Worm (Caenorhabditis elegans) whole organism, L1 larva: ENCODE data around the gene F54D5.9.
A peak's percentile ranks its signal among the peaks of the same experiment; 100 is the strongest.

ENCODE experiments used
- C34B4.2 ChIP-seq: sonication (generic microtip); optimal IDR thresholded peaks from 2 replicates; lab custom pipeline; 2017; ENCODE audit warnings: mild to moderate bottlenecking, missing genetic modification characterization, missing compliant biosample characterization
- aha-1 ChIP-seq: fragments of 150-350 bp; optimal IDR thresholded peaks from 2 replicates; lab custom pipeline; 2014; ENCODE audit warnings: missing biosample characterization, missing genetic modification characterization
- aly-2 ChIP-seq: fragments of 150-350 bp; optimal IDR thresholded peaks from 2 replicates; lab custom pipeline; 2014; ENCODE audit warnings: missing biosample characterization, missing genetic modification characterization
- blmp-1 ChIP-seq: fragments of 150-350 bp; optimal IDR thresholded peaks from 2 replicates; lab custom pipeline; 2014; ENCODE audit warnings: missing biosample characterization, missing genetic modification characterization
- ceh-63 ChIP-seq: fragments of 200-800 bp; sonication (Bioruptor generic); optimal IDR thresholded peaks from 2 replicates; lab custom pipeline; 2018; ENCODE audit warnings: mild to moderate bottlenecking, missing genetic modification characterization, missing compliant biosample characterization
- ces-1 ChIP-seq: fragments of 150-350 bp; optimal IDR thresholded peaks from 2 replicates; lab custom pipeline; 2014; ENCODE audit warnings: missing biosample characterization, missing genetic modification reagents, missing genetic modification characterization
- efl-1 ChIP-seq, 4 experiments: fragments of 150-350 bp; optimal IDR thresholded peaks in 3 of 4; peaks in 1 of 4; 1 replicate in 1 of 4; 2 replicates in 3 of 4; lab custom pipeline; 2014; ENCODE audit warnings: missing biosample characterization in 2 of 4, missing genetic modification characterization in 2 of 4, missing genetic modification reagents in 2 of 4
- elt-2 ChIP-seq: sonication (generic microtip); optimal IDR thresholded peaks from 2 replicates; lab custom pipeline; 2016; ENCODE audit warnings: missing genetic modification characterization, mild to moderate bottlenecking, inconsistent platforms, missing compliant biosample characterization, missing genetic modification reagents
- elt-3 ChIP-seq, 6 experiments: fragments of 150-350 bp in 1 of 6; sonication (generic microtip); optimal IDR thresholded peaks; 2 replicates each; lab custom pipeline; 2017 to 2018; ENCODE audit warnings: missing biosample characterization in 6 of 6, missing genetic modification characterization in 6 of 6, inconsistent platforms in 1 of 6
- fkh-10 ChIP-seq: sonication (generic microtip); optimal IDR thresholded peaks from 2 replicates; lab custom pipeline; 2017; ENCODE audit warnings: missing biosample characterization, missing genetic modification reagents, missing genetic modification characterization
- fkh-4 ChIP-seq: sonication (generic microtip); optimal IDR thresholded peaks from 2 replicates; lab custom pipeline; 2016; ENCODE audit warnings: missing compliant biosample characterization, missing genetic modification characterization, borderline replicate concordance
- grh-1 ChIP-seq: fragments of 200-800 bp; sonication (Bioruptor generic); IDR thresholded peaks from 2 replicates; pipeline ENCODE4 v1.3.6; 2022; ENCODE audit warnings: missing genetic modification reagents, missing genetic modification characterization, missing compliant biosample characterization
- hlh-4 ChIP-seq: sonication (generic microtip); optimal IDR thresholded peaks from 2 replicates; lab custom pipeline; 2016; ENCODE audit warnings: mild to moderate bottlenecking, missing genetic modification characterization, missing compliant biosample characterization
- irx-1 ChIP-seq: sonication (generic microtip); optimal IDR thresholded peaks from 2 replicates; lab custom pipeline; 2016; ENCODE audit warnings: missing genetic modification characterization, missing compliant biosample characterization
- lin-14 ChIP-seq: fragments of 200-800 bp; sonication (Bioruptor generic); optimal IDR thresholded peaks from 2 replicates; lab custom pipeline; 2018; ENCODE audit warnings: mild to moderate bottlenecking, missing genetic modification characterization, moderate library complexity, missing compliant biosample characterization
- lin-35 ChIP-seq, 2 experiments: fragments of 150-350 bp; optimal IDR thresholded peaks; 2 replicates each; lab custom pipeline; 2014; ENCODE audit warnings: missing biosample characterization in 2 of 2, missing genetic modification characterization in 2 of 2, missing genetic modification reagents in 2 of 2
- lir-3 ChIP-seq: sonication (generic microtip); optimal IDR thresholded peaks from 2 replicates; lab custom pipeline; 2016; ENCODE audit warnings: mild to moderate bottlenecking, missing genetic modification characterization, moderate library complexity, missing compliant biosample characterization; ENCODE audit not compliant: poor library complexity
- mab-9 ChIP-seq: fragments of 200-800 bp; sonication (Bioruptor generic); IDR thresholded peaks from 2 replicates; pipeline ENCODE4 v1.3.6; 2022; ENCODE audit warnings: missing genetic modification reagents, missing genetic modification characterization, missing compliant biosample characterization
- nhr-20 ChIP-seq: sonication (generic microtip); optimal IDR thresholded peaks from 2 replicates; lab custom pipeline; 2016; ENCODE audit warnings: mild to moderate bottlenecking, missing genetic modification characterization, missing compliant biosample characterization
- nhr-237 ChIP-seq: fragments of 150-350 bp; optimal IDR thresholded peaks from 2 replicates; lab custom pipeline; 2014; ENCODE audit warnings: missing biosample characterization, missing genetic modification characterization
- nhr-28 ChIP-seq: fragments of 150-350 bp; optimal IDR thresholded peaks from 2 replicates; lab custom pipeline; 2014; ENCODE audit warnings: missing biosample characterization, missing genetic modification characterization
- nhr-47 ChIP-seq: sonication (generic microtip); optimal IDR thresholded peaks from 2 replicates; lab custom pipeline; 2016; ENCODE audit warnings: mild to moderate bottlenecking, missing genetic modification characterization, moderate library complexity, missing compliant biosample characterization
- nhr-71 ChIP-seq: sonication (generic microtip); optimal IDR thresholded peaks from 2 replicates; lab custom pipeline; 2016; ENCODE audit warnings: mild to moderate bottlenecking, missing genetic modification characterization, moderate library complexity, missing compliant biosample characterization
- nhr-90 ChIP-seq: sonication (generic microtip); optimal IDR thresholded peaks from 2 replicates; lab custom pipeline; 2016; ENCODE audit warnings: mild to moderate bottlenecking, missing genetic modification characterization, missing compliant biosample characterization; ENCODE audit not compliant: poor library complexity
- rnt-1 ChIP-seq: sonication (generic microtip); optimal IDR thresholded peaks from 2 replicates; lab custom pipeline; 2016; ENCODE audit warnings: mild to moderate bottlenecking, missing genetic modification characterization, moderate library complexity, missing compliant biosample characterization
- swsn-7 ChIP-seq: sonication (generic microtip); optimal IDR thresholded peaks from 2 replicates; lab custom pipeline; 2016; ENCODE audit warnings: missing genetic modification characterization, missing compliant biosample characterization
- tbx-2 ChIP-seq: sonication (generic microtip); optimal IDR thresholded peaks from 2 replicates; lab custom pipeline; 2016; ENCODE audit warnings: missing genetic modification characterization, missing compliant biosample characterization
- unc-86 ChIP-seq: sonication (generic microtip); optimal IDR thresholded peaks from 2 replicates; lab custom pipeline; 2016; ENCODE audit warnings: missing genetic modification characterization, missing compliant biosample characterization
- vab-15 ChIP-seq: sonication (generic microtip); optimal IDR thresholded peaks from 2 replicates; lab custom pipeline; 2017; ENCODE audit warnings: missing genotype, mild to moderate bottlenecking, missing genetic modification characterization, missing compliant biosample characterization

The F54D5.9 gene

DNA sequence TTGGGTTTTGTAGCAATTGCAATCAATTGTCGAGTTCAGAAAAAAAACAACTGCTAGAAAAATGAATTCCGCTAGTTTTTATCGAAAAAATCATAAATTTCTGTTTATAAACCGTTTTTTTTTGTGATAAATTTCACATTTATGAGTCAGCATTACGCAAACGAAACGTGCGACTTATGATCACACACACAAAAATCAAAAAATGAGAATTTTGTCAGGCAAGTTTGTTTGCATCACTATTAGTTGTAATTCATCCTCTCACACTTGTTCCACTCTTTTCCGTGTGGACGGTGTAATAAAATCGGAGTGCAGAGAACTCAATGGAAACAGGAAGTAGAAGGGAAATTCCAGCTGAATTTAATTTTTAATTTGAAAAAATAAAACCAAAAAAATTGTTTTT lies 32.8 kb upstream of the F54D5.9 start, which contains the start of gene pcs-1:
Gene pcs-1 (minus strand): TSS at position 344 of the 400 bp plus-strand sequence.
- TF ChIP-seq nhr-90 (tag; lab: Kevin White, UChicago) = no peak
- TF ChIP-seq nhr-20 (tag; lab: Kevin White, UChicago) = no peak
- no peak for TF ChIP-seq irx-1 (tag; lab: Kevin White, UChicago)
- TF ChIP-seq fkh-4 (tag; lab: Kevin White, UChicago) = no peak
- no peak for TF ChIP-seq aha-1 (tag; lab: Kevin White, UChicago)
- TF ChIP-seq swsn-7 = no peak
- peak; percentile 27 for TF ChIP-seq lin-14 (GFP tag; lab: Kevin White, UChicago)

DNA sequence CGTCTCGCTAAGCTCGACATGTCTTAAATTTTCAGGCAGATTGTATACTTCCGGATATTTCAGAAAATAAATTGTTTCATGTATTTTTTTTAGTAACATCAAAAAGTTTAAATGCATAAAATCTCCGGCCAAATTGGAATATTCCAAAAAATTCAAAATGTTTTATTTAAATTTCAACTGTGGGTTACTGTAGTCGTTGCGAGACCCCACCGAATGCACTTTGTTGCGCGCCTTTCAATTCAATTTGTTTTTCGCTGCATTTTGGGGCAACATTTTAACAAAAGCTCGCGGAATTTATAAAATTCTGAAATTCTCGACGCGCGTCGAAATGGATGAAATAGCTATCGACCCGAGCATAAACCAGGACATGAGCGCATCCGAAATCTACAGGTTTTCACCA lies 28.3 kb upstream of the F54D5.9 start, which contains the start of gene F54D5.2:
Gene F54D5.2 (plus strand): TSS at position 237 of the 400 bp plus-strand sequence.
- TF ChIP-seq blmp-1 (tag; lab: Kevin White, UChicago) = no peak
- TF ChIP-seq vab-15 (tag; lab: Kevin White, UChicago) = no peak
- no peak for TF ChIP-seq lir-3 (tag; lab: Kevin White, UChicago)
- no peak for TF ChIP-seq grh-1 (GFP tag; lab: Robert Waterston, UW)
- TF ChIP-seq fkh-10 (GFP tag; lab: Kevin White, UChicago) = no peak

DNA sequence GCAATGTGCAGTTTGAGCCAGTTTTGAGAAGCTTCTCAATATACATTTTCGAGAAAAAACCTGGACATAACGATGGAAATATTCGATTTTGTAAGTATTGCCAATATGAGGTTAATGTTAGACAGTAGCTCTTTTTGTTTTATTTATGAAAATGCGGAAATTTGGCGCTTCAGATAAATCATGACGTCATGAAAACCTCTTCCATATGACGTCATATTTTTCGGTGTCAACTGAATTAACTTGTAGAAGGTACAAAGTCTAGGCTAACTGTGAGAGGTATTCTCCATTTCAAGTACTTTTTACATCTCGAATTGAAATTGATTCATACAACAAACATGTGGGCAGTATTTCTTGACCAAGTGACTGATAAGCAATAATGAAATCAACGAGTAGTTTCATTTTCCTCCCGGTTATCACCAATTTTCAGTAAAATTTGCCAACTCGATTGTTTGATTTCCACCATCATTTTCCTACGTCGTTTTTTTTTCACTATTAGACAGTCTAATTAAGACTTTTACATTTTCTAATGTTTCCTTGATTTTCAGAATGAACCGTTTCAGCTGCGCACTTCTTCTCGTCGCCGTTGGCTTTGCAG lies 26.7 kb upstream of the F54D5.9 start, which contains the start of gene F54D5.3:
Gene F54D5.3 (plus strand): TSS at position 546 of the 595 bp plus-strand sequence.
- no peak for TF ChIP-seq hlh-4
- no peak for TF ChIP-seq tbx-2 (tag; lab: Kevin White, UChicago)
- TF ChIP-seq rnt-1 (tag; lab: Kevin White, UChicago) = no peak
- peak; percentile 30 for TF ChIP-seq elt-2
- TF ChIP-seq efl-1 (optimal IDR thresholded peaks at IDR 0.05; lab: Kevin White, UChicago) = no peak
- peak in 1 of 2 experiments; percentile 14 for TF ChIP-seq efl-1 (GFP tag; optimal IDR thresholded peaks at IDR 0.05 in 1 of 2; lab: Kevin White, UChicago)
- peak in 1 of 2 experiments; percentile 5 for TF ChIP-seq lin-35 (GFP tag; optimal IDR thresholded peaks at IDR 0.05; lab: Kevin White, UChicago)
- no peak for TF ChIP-seq mab-9 (GFP tag; lab: Robert Waterston, UW)

DNA sequence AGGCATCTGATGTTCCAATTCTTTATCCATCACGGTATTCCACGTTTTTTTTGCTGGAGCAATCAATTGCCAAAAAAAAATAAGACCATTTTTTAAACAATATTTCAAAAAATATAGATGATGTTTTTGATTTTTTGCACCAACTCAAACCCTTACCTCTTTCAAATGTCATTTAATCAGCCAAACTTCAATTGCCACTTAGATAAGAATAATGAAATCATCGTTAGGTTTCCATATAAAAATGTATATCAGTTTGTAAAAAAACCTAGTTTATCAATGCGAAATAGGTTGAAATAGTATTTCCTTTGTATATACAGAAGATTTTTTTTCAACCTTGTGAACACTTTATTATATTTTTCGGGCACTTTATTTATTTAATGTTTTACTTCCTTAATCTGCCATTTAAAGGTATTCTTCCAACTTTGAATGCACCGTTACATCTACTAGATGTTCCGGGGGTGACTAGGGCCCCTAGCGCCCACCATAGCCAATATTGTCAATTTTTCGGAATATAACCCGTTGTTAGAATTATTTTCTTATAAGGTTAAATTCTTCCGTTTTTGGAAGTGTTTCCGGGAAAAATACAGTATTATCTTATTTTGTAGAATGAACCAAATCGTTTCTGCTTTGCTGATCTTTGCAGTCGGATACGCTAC lies 24.7 kb upstream of the F54D5.9 start, which contains the start of the genes F54D5.23 and F54D5.4:
Gene F54D5.23 (minus strand): TSS at position 75 of the 656 bp plus-strand sequence.
Gene F54D5.4 (plus strand): TSS at position 606 of the 656 bp plus-strand sequence.
- no peak for TF ChIP-seq nhr-47 (tag; lab: Kevin White, UChicago)
- no peak for TF ChIP-seq aly-2 (tag; lab: Kevin White, UChicago)
- no peak for TF ChIP-seq nhr-71
- no peak for TF ChIP-seq unc-86
- TF ChIP-seq ceh-63 (GFP tag; lab: Kevin White, UChicago) = no peak
- no peak for TF ChIP-seq fkh-4 (tag; lab: Kevin White, UChicago)
- no peak for TF ChIP-seq elt-3 (tag; optimal IDR thresholded peaks at IDR 0.05; lab: Kevin White, UChicago)
- TF ChIP-seq nhr-28 (tag; lab: Kevin White, UChicago) = no peak
- no peak for TF ChIP-seq nhr-237 (tag; lab: Kevin White, UChicago)
- TF ChIP-seq ces-1 = no peak
- no peak for TF ChIP-seq mab-9 (GFP tag; lab: Robert Waterston, UW)
- TF ChIP-seq C34B4.2 (tag; lab: Kevin White, UChicago) = no peak
- no peak for TF ChIP-seq lin-14 (GFP tag; lab: Kevin White, UChicago)

DNA sequence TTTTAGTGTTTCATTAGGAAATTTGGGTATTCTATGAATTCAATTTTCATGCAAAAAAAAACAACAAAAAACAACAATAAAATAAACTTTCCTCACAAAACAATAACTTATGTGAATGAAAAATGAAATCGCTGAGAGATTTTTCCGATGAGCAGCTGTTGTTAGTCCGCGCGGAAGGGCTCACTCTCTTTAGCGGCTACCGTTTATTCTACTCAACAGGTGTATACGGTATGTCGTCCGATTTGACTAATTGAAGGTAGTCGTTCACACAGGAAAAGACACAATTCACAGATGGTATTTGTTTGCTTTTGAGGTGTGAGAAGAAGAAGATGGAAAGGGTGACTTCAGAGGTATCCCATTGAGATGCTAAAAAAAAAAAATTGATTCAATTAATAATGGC lies 24.0 kb upstream of the F54D5.9 start:
- TF ChIP-seq hlh-4 (no peak), efl-1 (optimal IDR thresholded peaks at IDR 0.05; lab: Kevin White, UChicago) (no peak), efl-1 (GFP tag; optimal IDR thresholded peaks at IDR 0.05 in 1 of 2; lab: Kevin White, UChicago) (peak in 1 of 2 experiments; percentile 50)
